Fruit fly (Drosophila melanogaster) whole organism, embryonic: ENCODE data around the gene CG44303.
A peak's percentile ranks its signal among the peaks of the same experiment; 100 is the strongest.

Experiments
- ATbp ChIP-seq: fragments of 200-800 bp; sonication (Bioruptor generic); optimal IDR thresholded peaks from 2 replicates; lab custom pipeline; 2017; ENCODE audit warnings: missing biosample characterization, mild to moderate bottlenecking, missing genetic modification characterization, missing genetic modification reagents
- Bteb2 ChIP-seq: fragments of 200-800 bp; sonication (Bioruptor generic); optimal IDR thresholded peaks from 2 replicates; lab custom pipeline; 2016; ENCODE audit warnings: missing biosample characterization, missing genetic modification characterization
- CG10147 ChIP-seq: fragments of 200-800 bp; sonication (Bioruptor generic); optimal IDR thresholded peaks from 2 replicates; lab custom pipeline; 2019; ENCODE audit warnings: missing biosample characterization, mild to moderate bottlenecking, missing genetic modification characterization, moderate library complexity
- CG10209 ChIP-seq: fragments of 200-800 bp; sonication (Bioruptor generic); optimal IDR thresholded peaks from 3 replicates; lab custom pipeline; 2017; ENCODE audit warnings: missing biosample characterization, mild to moderate bottlenecking, missing genetic modification characterization, missing genetic modification reagents
- CG10267 ChIP-seq: fragments of 200-800 bp; sonication (Bioruptor generic); optimal IDR thresholded peaks from 2 replicates; lab custom pipeline; 2018; ENCODE audit warnings: missing biosample characterization, mild to moderate bottlenecking, missing genetic modification characterization, moderate library complexity
- CG10274 ChIP-seq: fragments of 200-800 bp; sonication (Bioruptor generic); optimal IDR thresholded peaks from 3 replicates; lab custom pipeline; 2017; ENCODE audit warnings: missing biosample characterization, mild to moderate bottlenecking, missing genetic modification characterization
- CG11695 ChIP-seq: fragments of 200-800 bp; sonication (Bioruptor generic); IDR thresholded peaks from 3 replicates; pipeline ENCODE4 v1.3.6; 2022; ENCODE audit warnings: missing biosample characterization, missing genetic modification characterization
- CG11723 ChIP-seq: fragments of 200-800 bp; sonication (Bioruptor generic); optimal IDR thresholded peaks from 2 replicates; lab custom pipeline; 2017; ENCODE audit warnings: missing biosample characterization, mild to moderate bottlenecking, missing genetic modification characterization
- CG12659 ChIP-seq: fragments of 200-800 bp; sonication (Bioruptor generic); optimal IDR thresholded peaks from 3 replicates; lab custom pipeline; 2017; ENCODE audit warnings: mild to moderate bottlenecking, missing biosample characterization, missing genetic modification reagents, missing genetic modification characterization
- CG14710 ChIP-seq: fragments of 200-800 bp; sonication (Bioruptor generic); optimal IDR thresholded peaks from 3 replicates; lab custom pipeline; 2019; ENCODE audit warnings: missing biosample characterization, mild to moderate bottlenecking, missing genetic modification characterization, moderate library complexity
- CG1647 ChIP-seq: fragments of 200-800 bp; sonication (Bioruptor generic); optimal IDR thresholded peaks from 3 replicates; lab custom pipeline; 2016; ENCODE audit warnings: missing biosample characterization, missing genetic modification characterization
- CG17829 ChIP-seq: fragments of 200-800 bp; optimal IDR thresholded peaks from 2 replicates; lab custom pipeline; 2019; ENCODE audit warnings: missing biosample characterization, mild to moderate bottlenecking, missing genetic modification characterization, moderate library complexity
- CG30403 ChIP-seq: fragments of 200-800 bp; sonication (Bioruptor generic); optimal IDR thresholded peaks from 3 replicates; lab custom pipeline; 2016; ENCODE audit warnings: missing biosample characterization, missing genetic modification characterization
- CG31388 ChIP-seq: fragments of 200-800 bp; sonication (Bioruptor generic); optimal IDR thresholded peaks from 2 replicates; lab custom pipeline; 2016; ENCODE audit warnings: missing biosample characterization, missing genetic modification characterization
- CG33213 ChIP-seq: fragments of 200-800 bp; sonication (Bioruptor generic); optimal IDR thresholded peaks from 3 replicates; lab custom pipeline; 2016; ENCODE audit warnings: missing biosample characterization, missing genetic modification characterization
- CG5953 ChIP-seq: fragments of 200-800 bp; sonication (Bioruptor generic); IDR thresholded peaks from 2 replicates; pipeline ENCODE4 v1.3.6; 2022; ENCODE audit warnings: missing biosample characterization, missing genetic modification characterization
- CG7963 ChIP-seq: fragments of 200-800 bp; sonication (Bioruptor generic); IDR thresholded peaks from 3 replicates; pipeline ENCODE4 v1.3.6; 2022; ENCODE audit warnings: missing biosample characterization, missing genetic modification characterization; ENCODE audit not compliant: partially characterized antibody
- CG8924 ChIP-seq: fragments of 200-800 bp; optimal IDR thresholded peaks from 3 replicates; lab custom pipeline; 2019; ENCODE audit warnings: missing biosample characterization, mild to moderate bottlenecking, missing genetic modification characterization, moderate library complexity
- CG9932 ChIP-seq: fragments of 200-800 bp; sonication (Bioruptor generic); IDR thresholded peaks from 2 replicates; pipeline ENCODE4 v1.3.6; 2022; ENCODE audit warnings: missing biosample characterization, missing genetic modification characterization
- Deaf1 ChIP-seq: fragments of 200-800 bp; optimal IDR thresholded peaks from 3 replicates; lab custom pipeline; 2019; ENCODE audit warnings: missing biosample characterization, mild to moderate bottlenecking, missing genetic modification characterization, moderate library complexity
- Dfd ChIP-seq, 2 experiments: fragments of >200 bp; optimal IDR thresholded peaks; 2 replicates each; lab custom pipeline; 2017; ENCODE audit warnings: missing biosample characterization in 2 of 2, missing genetic modification characterization in 2 of 2
- E2f2 ChIP-seq: fragments of 200-800 bp; sonication (Bioruptor generic); IDR thresholded peaks from 2 replicates; pipeline ENCODE4 v1.3.6; 2022; ENCODE audit warnings: missing biosample characterization, missing genetic modification characterization
- Eip74EF ChIP-seq, 2 experiments: fragments of 200-800 bp in 1 of 2; fragments of >200 bp in 1 of 2; sonication (Bioruptor generic) in 1 of 2; optimal IDR thresholded peaks; 2 replicates each; lab custom pipeline; 2017 to 2019; ENCODE audit warnings: missing biosample characterization in 2 of 2, missing genetic modification characterization in 2 of 2, mild to moderate bottlenecking in 1 of 2, moderate library complexity in 1 of 2
- Ets97D ChIP-seq: fragments of 200-800 bp; sonication (Bioruptor generic); optimal IDR thresholded peaks from 3 replicates; lab custom pipeline; 2016; ENCODE audit warnings: missing biosample characterization, missing genetic modification characterization
- Gsc ChIP-seq: fragments of 200-800 bp; sonication (Bioruptor generic); IDR thresholded peaks from 2 replicates; pipeline ENCODE4 v1.3.6; 2022; ENCODE audit warnings: missing biosample characterization, missing genetic modification characterization
- HLHmδ ChIP-seq: fragments of 200-800 bp; sonication (Bioruptor generic); optimal IDR thresholded peaks from 2 replicates; lab custom pipeline; 2018; ENCODE audit warnings: missing biosample characterization, mild to moderate bottlenecking, missing genetic modification characterization, moderate library complexity
- Hmx ChIP-seq: fragments of 200-800 bp; sonication (Bioruptor generic); optimal IDR thresholded peaks from 2 replicates; lab custom pipeline; 2016; ENCODE audit warnings: missing biosample characterization, missing genetic modification characterization
- MESR4 ChIP-seq: fragments of 200-800 bp; sonication (Bioruptor generic); optimal IDR thresholded peaks from 2 replicates; lab custom pipeline; 2018; ENCODE audit warnings: missing biosample characterization, mild to moderate bottlenecking, missing genetic modification characterization, moderate library complexity
- Scr ChIP-seq: fragments of 200-800 bp; sonication (Bioruptor generic); IDR thresholded peaks from 2 replicates; pipeline ENCODE4 v1.3.6; 2022; ENCODE audit warnings: missing biosample characterization, missing genetic modification characterization; ENCODE audit not compliant: partially characterized antibody
- Sin3A ChIP-seq: fragments of >200 bp; optimal IDR thresholded peaks from 2 replicates; lab custom pipeline; 2018
- Xbp1 ChIP-seq: fragments of 200-800 bp; sonication (Bioruptor generic); optimal IDR thresholded peaks from 3 replicates; lab custom pipeline; 2016; ENCODE audit warnings: missing biosample characterization, mild to moderate bottlenecking, missing genetic modification characterization
- bcd ChIP-seq: fragments of 200-800 bp; sonication (Bioruptor generic); optimal IDR thresholded peaks from 2 replicates; lab custom pipeline; 2017; ENCODE audit warnings: missing biosample characterization, mild to moderate bottlenecking, missing genetic modification characterization
- bsh ChIP-seq, 2 experiments: fragments of 200-800 bp; sonication (Bioruptor generic); optimal IDR thresholded peaks; 2 replicates each; lab custom pipeline; 2017 to 2018; ENCODE audit warnings: mild to moderate bottlenecking in 2 of 2, missing biosample characterization in 2 of 2, missing genetic modification characterization in 2 of 2, moderate library complexity in 1 of 2
- crp ChIP-seq, 2 experiments: fragments of 200-800 bp; sonication (Bioruptor generic); optimal IDR thresholded peaks; 2 replicates in 1 of 2; 3 replicates in 1 of 2; lab custom pipeline; 2017; ENCODE audit warnings: missing biosample characterization in 2 of 2, missing genetic modification characterization in 2 of 2, mild to moderate bottlenecking in 1 of 2, moderate library complexity in 1 of 2
- dmrt11E ChIP-seq: fragments of 200-800 bp; sonication (Bioruptor generic); optimal IDR thresholded peaks from 3 replicates; lab custom pipeline; 2018; ENCODE audit warnings: missing biosample characterization, mild to moderate bottlenecking, missing genetic modification characterization, moderate library complexity
- dpn ChIP-seq, 2 experiments: fragments of 200-800 bp; sonication (Bioruptor generic); optimal IDR thresholded peaks; 3 replicates each; lab custom pipeline; 2016; ENCODE audit warnings: missing biosample characterization in 2 of 2, missing genetic modification characterization in 2 of 2
- dysf ChIP-seq: fragments of 200-800 bp; sonication (Bioruptor generic); IDR thresholded peaks from 3 replicates; pipeline ENCODE4 v1.3.6; 2022; ENCODE audit warnings: missing biosample characterization, missing genetic modification characterization
- gsb-n ChIP-seq: fragments of 200-800 bp; sonication (Bioruptor generic); optimal IDR thresholded peaks from 3 replicates; lab custom pipeline; 2018; ENCODE audit warnings: missing biosample characterization, mild to moderate bottlenecking, missing genetic modification characterization
- hbn ChIP-seq: fragments of 200-800 bp; sonication (Bioruptor generic); IDR thresholded peaks from 2 replicates; pipeline ENCODE4 v1.3.6; 2022; ENCODE audit warnings: missing biosample characterization, missing genetic modification characterization; ENCODE audit not compliant: partially characterized antibody
- nom ChIP-seq: fragments of 200-800 bp; sonication (Bioruptor generic); optimal IDR thresholded peaks from 2 replicates; lab custom pipeline; 2017; ENCODE audit warnings: missing biosample characterization, missing genetic modification characterization, mild to moderate bottlenecking, moderate library complexity, missing genetic modification reagents
- pfk ChIP-seq: fragments of 200-800 bp; sonication (Bioruptor generic); optimal IDR thresholded peaks from 2 replicates; lab custom pipeline; 2018; ENCODE audit warnings: missing biosample characterization, mild to moderate bottlenecking, missing genetic modification characterization, moderate library complexity
- prd ChIP-seq, 3 experiments: fragments of >200 bp in 2 of 3; fragments of 200-800 bp in 1 of 3; sonication (Bioruptor generic) in 1 of 3; optimal IDR thresholded peaks in 2 of 3; IDR thresholded peaks in 1 of 3; 2 replicates in 2 of 3; 3 replicates in 1 of 3; pipeline versions ENCODE4 v1.3.6 to Lab custom; 2017 to 2022; ENCODE audit warnings: missing biosample characterization in 1 of 3, missing genetic modification characterization in 1 of 3
- pros ChIP-seq: fragments of 200-800 bp; sonication (Bioruptor generic); optimal IDR thresholded peaks from 3 replicates; lab custom pipeline; 2019; ENCODE audit warnings: missing biosample characterization, mild to moderate bottlenecking, missing genetic modification characterization, moderate library complexity
- run ChIP-seq: fragments of 200-800 bp; sonication (Bioruptor generic); optimal IDR thresholded peaks from 3 replicates; lab custom pipeline; 2018; ENCODE audit warnings: missing biosample characterization, mild to moderate bottlenecking, missing genetic modification characterization
- sim ChIP-seq: fragments of 200-800 bp; sonication (Bioruptor generic); IDR thresholded peaks from 2 replicates; pipeline ENCODE4 v1.3.6; 2022; ENCODE audit warnings: missing biosample characterization, missing genetic modification characterization
- tup ChIP-seq: fragments of 200-800 bp; sonication (Bioruptor generic); optimal IDR thresholded peaks from 2 replicates; lab custom pipeline; 2016; ENCODE audit warnings: missing biosample characterization, mild to moderate bottlenecking, missing genetic modification characterization, moderate library complexity
- unc-4 ChIP-seq: fragments of 200-800 bp; sonication (Bioruptor generic); IDR thresholded peaks from 2 replicates; pipeline ENCODE4 v1.3.6; 2022; ENCODE audit warnings: missing biosample characterization, missing genetic modification characterization; ENCODE audit not compliant: partially characterized antibody
- zfh1 ChIP-seq: fragments of 200-800 bp; sonication (Bioruptor generic); IDR thresholded peaks from 3 replicates; pipeline ENCODE4 v1.3.6; 2022; ENCODE audit warnings: missing biosample characterization, missing genetic modification characterization

The CG44303 gene

dm6 chrX:6654198-6654831 lies 32.9 kb downstream of the CG44303 start, which contains the start of the genes CG3226 and Cdc7 (continued):
- TF ChIP-seq CG8924 (tag; lab: Kevin White, UChicago) = peak; percentile 70
- TF ChIP-seq CG9932 (GFP tag; lab: Robert Waterston, UW) = peak; percentile 59
- TF ChIP-seq CG10274 = peak; percentile 57
- TF ChIP-seq hbn = peak; percentile 63; the same call in 1 of the 2 replicates
- no peak for TF ChIP-seq CG1647 (GFP tag; lab: Kevin White, UChicago)
- TF ChIP-seq Sin3A = peak; percentile 78
- peak; percentile 51; the same call in 1 of the 3 replicates for TF ChIP-seq dysf
- peak; percentile 68 for TF ChIP-seq Xbp1 (GFP tag; lab: Kevin White, UChicago)
- TF ChIP-seq CG30403 (GFP tag; lab: Kevin White, UChicago) = peak; percentile 66
- TF ChIP-seq Bteb2 = no peak
- no peak for TF ChIP-seq Hmx (GFP tag; lab: Kevin White, UChicago)
- no peak for TF ChIP-seq CG31388 (GFP tag; lab: Kevin White, UChicago)
- TF ChIP-seq nom (GFP tag; lab: Kevin White, UChicago) = peak; percentile 53
- peak; percentile 74 for TF ChIP-seq CG10209 (GFP tag; lab: Kevin White, UChicago)
- peak; percentile 71 for TF ChIP-seq Scr (GFP tag; lab: Robert Waterston, UW)
- peak; percentile 63 for TF ChIP-seq CG33213 (GFP tag; lab: Kevin White, UChicago)
- peak; percentile 66 for TF ChIP-seq pfk (GFP tag; lab: Kevin White, UChicago)
- peak; percentile 94 for TF ChIP-seq CG12659 (GFP tag; lab: Kevin White, UChicago)
- TF ChIP-seq CG7963 = no peak
- TF ChIP-seq Deaf1 (tag; lab: Kevin White, UChicago) = no peak
- TF ChIP-seq prd (optimal IDR thresholded peaks at IDR 0.05; lab: Kevin White, UChicago) = no peak
- TF ChIP-seq prd (GFP tag; IDR thresholded peaks at IDR 0.05; lab: Robert Waterston, UW) = no peak
- peak; percentile 66 for TF ChIP-seq unc-4 (GFP tag; lab: Robert Waterston, UW)
- TF ChIP-seq dmrt11E (tag; lab: Kevin White, UChicago) = peak; percentile 52
- TF ChIP-seq E2f2 = peak; percentile 77
- peak; percentile 52 for TF ChIP-seq CG11723 (GFP tag; lab: Kevin White, UChicago)
- TF ChIP-seq HLHmδ (GFP tag; lab: Kevin White, UChicago) = peak; percentile 76
- TF ChIP-seq dpn (GFP tag; optimal IDR thresholded peaks at IDR 0.05; lab: Kevin White, UChicago) = peak; percentile 25 to 46
- TF ChIP-seq bsh (GFP tag; optimal IDR thresholded peaks at IDR 0.05; lab: Kevin White, UChicago) = peak in 1 of 2 experiments; percentile 52
- peak in 1 of 2 experiments; percentile 48 for TF ChIP-seq crp (GFP tag; optimal IDR thresholded peaks at IDR 0.05; lab: Kevin White, UChicago)
- TF ChIP-seq CG5953 (GFP tag; lab: Robert Waterston, UW) = no peak
- peak; percentile 68 for TF ChIP-seq zfh1 (GFP tag; lab: Robert Waterston, UW)
- TF ChIP-seq run (tag; lab: Kevin White, UChicago) = no peak
- peak; percentile 71 for TF ChIP-seq CG17829 (tag; lab: Kevin White, UChicago)
- peak in 1 of 2 experiments; percentile 62 for TF ChIP-seq Eip74EF (GFP tag; optimal IDR thresholded peaks at IDR 0.05; lab: Kevin White, UChicago)
- peak; percentile 98 for TF ChIP-seq Ets97D (GFP tag; lab: Kevin White, UChicago)
- peak; percentile 59 for TF ChIP-seq gsb-n (tag; lab: Kevin White, UChicago)
- no peak for TF ChIP-seq Dfd (GFP tag; optimal IDR thresholded peaks at IDR 0.05; lab: Kevin White, UChicago)
- TF ChIP-seq CG11695 (GFP tag; lab: Robert Waterston, UW) = peak; percentile 65; the same call in 2 of the 3 replicates
- peak; percentile 83 for TF ChIP-seq bcd
- TF ChIP-seq MESR4 (GFP tag; lab: Kevin White, UChicago) = peak; percentile 73
- TF ChIP-seq CG10267 (tag; lab: Kevin White, UChicago) = peak; percentile 75
- no peak for TF ChIP-seq sim (GFP tag; lab: Robert Waterston, UW)
- TF ChIP-seq tup = peak; percentile 17
- TF ChIP-seq pros (GFP tag; lab: Kevin White, UChicago) = no peak
- peak; percentile 69 for TF ChIP-seq ATbp (GFP tag; lab: Kevin White, UChicago)
- TF ChIP-seq CG14710 (tag; lab: Kevin White, UChicago) = peak; percentile 93
- no peak for TF ChIP-seq Gsc (GFP tag; lab: Robert Waterston, UW)
- TF ChIP-seq CG10147 (GFP tag; lab: Kevin White, UChicago) = peak; percentile 65
